Fruit fly (Drosophila melanogaster) whole organism, prepupa: ENCODE measurements around the gene CG9550.

ENCODE experiments used
- CG3032 ChIP-seq: fragments of 200-800 bp; optimal IDR thresholded peaks from 2 replicates; lab custom pipeline; 2019; ENCODE audit warnings: missing biosample characterization, mild to moderate bottlenecking, missing genetic modification characterization, moderate library complexity
- CG31627 ChIP-seq: fragments of 200-800 bp; sonication (Bioruptor generic); optimal IDR thresholded peaks from 3 replicates; lab custom pipeline; 2016; ENCODE audit warnings: missing biosample characterization, missing genetic modification characterization
- CG8632 ChIP-seq: fragments of 200-800 bp; sonication (Bioruptor generic); optimal IDR thresholded peaks from 3 replicates; lab custom pipeline; 2016; ENCODE audit warnings: missing biosample characterization, missing genetic modification characterization
- Hr38 ChIP-seq: sonication (Bioruptor generic); optimal IDR thresholded peaks from 2 replicates; lab custom pipeline; 2016; ENCODE audit warnings: missing biosample characterization, missing genetic modification characterization
- achi ChIP-seq: fragments of 200-800 bp; sonication (Bioruptor generic); optimal IDR thresholded peaks from 3 replicates; lab custom pipeline; 2016; ENCODE audit warnings: missing biosample characterization, missing genetic modification characterization
- acj6 ChIP-seq: fragments of 200-800 bp; sonication (Bioruptor generic); optimal IDR thresholded peaks from 3 replicates; lab custom pipeline; 2016; ENCODE audit warnings: missing biosample characterization, missing genetic modification characterization
- esn ChIP-seq: fragments of 200-800 bp; sonication (Bioruptor generic); optimal IDR thresholded peaks from 2 replicates; lab custom pipeline; 2016; ENCODE audit warnings: missing biosample characterization, mild to moderate bottlenecking, missing genetic modification characterization, moderate library complexity
- lz ChIP-seq: fragments of 200-800 bp; sonication (Bioruptor generic); optimal IDR thresholded peaks from 3 replicates; lab custom pipeline; 2016; ENCODE audit warnings: missing biosample characterization, missing genetic modification characterization
- ss ChIP-seq, 2 experiments: fragments of 200-800 bp; sonication (Bioruptor generic); optimal IDR thresholded peaks; 2 replicates in 1 of 2; 3 replicates in 1 of 2; lab custom pipeline; 2017 to 2018; ENCODE audit warnings: mild to moderate bottlenecking in 2 of 2, missing biosample characterization in 2 of 2, missing genetic modification characterization in 2 of 2, moderate library complexity in 1 of 2
- vri ChIP-seq: fragments of 200-800 bp; sonication (Bioruptor generic); optimal IDR thresholded peaks from 3 replicates; lab custom pipeline; 2016; ENCODE audit warnings: missing biosample characterization, mild to moderate bottlenecking, missing genetic modification characterization

dm6 chr2L:6531985-6532699 is 35.3 kb downstream of the CG9550 start:
- TF ChIP-seq esn, result no peak
- TF ChIP-seq Hr38 (GFP tag; lab: Kevin White, UChicago), result no peak
- TF ChIP-seq achi (GFP tag; lab: Kevin White, UChicago), result no peak
- no peak for TF ChIP-seq lz
- TF ChIP-seq CG8632 (GFP tag; lab: Kevin White, UChicago), result no peak
- no peak for TF ChIP-seq CG3032 (tag; lab: Kevin White, UChicago)
- TF ChIP-seq CG31627 (GFP tag; lab: Kevin White, UChicago), result no peak
- TF ChIP-seq vri (GFP tag; lab: Kevin White, UChicago), result no peak
- TF ChIP-seq ss (GFP tag; optimal IDR thresholded peaks at IDR 0.05; lab: Kevin White, UChicago), result no peak
- no peak for TF ChIP-seq acj6
